Worm (Caenorhabditis elegans): ENCODE data around the gene D1005.4.

Gene D1005.4

ce11 chrX:1476005-1476404, 9.6 kb downstream of the D1005.4 start:
- TF ChIP-seq nhr-129 (tag; optimal IDR thresholded peaks at IDR 0.05) (no peak), sem-4 (tag; optimal IDR thresholded peaks at IDR 0.05) (no peak), nhr-237 (tag; optimal IDR thresholded peaks at IDR 0.05) (no peak), mdl-1 (tag; optimal IDR thresholded peaks at IDR 0.05) (no peak), nhr-10 (tag; optimal IDR thresholded peaks at IDR 0.05) (no peak), Y55F3AM.14 (GFP tag; optimal IDR thresholded peaks at IDR 0.05) (no peak), ZK546.5 (tag; optimal IDR thresholded peaks at IDR 0.05) (no peak)

DNA sequence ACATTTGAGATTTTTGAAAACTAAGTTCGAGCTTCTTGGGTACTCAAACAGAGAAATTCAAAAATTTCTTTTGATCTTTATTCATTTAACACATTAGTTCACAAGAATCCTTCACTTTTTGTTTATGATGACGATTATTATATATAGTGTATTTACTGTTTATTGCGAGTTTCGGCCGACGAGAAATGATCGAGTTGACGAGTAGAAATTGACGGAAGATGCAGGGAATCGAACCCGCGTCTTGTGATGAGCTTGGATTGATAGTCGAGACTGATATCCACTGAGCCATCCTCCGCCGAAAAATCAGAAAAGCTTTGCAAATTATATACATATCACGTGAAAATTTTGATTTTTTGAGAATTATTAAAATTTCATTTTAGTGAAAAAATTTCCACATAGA, 11.8 kb downstream of the D1005.4 start:
- TF ChIP-seq peb-1 (tag; optimal IDR thresholded peaks at IDR 0.05) (no peak), nhr-237 (tag; optimal IDR thresholded peaks at IDR 0.05) (no peak), C34F6.9 (tag; optimal IDR thresholded peaks at IDR 0.05) (no peak), alr-1 (tag; optimal IDR thresholded peaks at IDR 0.05) (no peak), mdl-1 (tag; optimal IDR thresholded peaks at IDR 0.05) (no peak), F13H6.1 (tag; optimal IDR thresholded peaks at IDR 0.05) (no peak), nhr-25 (tag; optimal IDR thresholded peaks at IDR 0.05) (no peak), nhr-6 (tag; optimal IDR thresholded peaks at IDR 0.05) (no peak), ztf-1 (GFP tag; conservative IDR thresholded peaks at IDR 0.05) (no peak), unc-39 (tag; optimal IDR thresholded peaks at IDR 0.05) (no peak), nhr-10 (tag; optimal IDR thresholded peaks at IDR 0.05) (no peak), ceh-82 (tag; optimal IDR thresholded peaks at IDR 0.05) (no peak)

- TF ChIP-seq nhr-237 (tag; optimal IDR thresholded peaks at IDR 0.05) (no peak), Y55F3AM.14 (GFP tag; optimal IDR thresholded peaks at IDR 0.05) (no peak), nhr-23 (tag; optimal IDR thresholded peaks at IDR 0.05) (no peak), nhr-11 (tag; optimal IDR thresholded peaks at IDR 0.05) (no peak), fos-1 (tag; optimal IDR thresholded peaks at IDR 0.05) (no peak), nhr-25 (tag; optimal IDR thresholded peaks at IDR 0.05) (no peak), blmp-1 (tag; optimal IDR thresholded peaks at IDR 0.05; ENCODE audit: insufficient read depth) (no peak), nhr-77 (tag; optimal IDR thresholded peaks at IDR 0.05) (no peak), mbf-1 (tag; optimal IDR thresholded peaks at IDR 0.05) (no peak), sma-9 (GFP tag; optimal IDR thresholded peaks at IDR 0.05) (no peak), sma-9 (tag; optimal IDR thresholded peaks at IDR 0.05) (no peak), ceh-82 (tag; optimal IDR thresholded peaks at IDR 0.05) (no peak), nhr-21 (tag; optimal IDR thresholded peaks at IDR 0.05) (no peak), egl-27 (tag; optimal IDR thresholded peaks at IDR 0.05) (no peak), snpc-4 (tag; optimal IDR thresholded peaks at IDR 0.05) (no peak)
These were observed 12.7 kb downstream of the D1005.4 start, which contains the start of gene D1005.5 for ce11 chrX:1472880-1473279. D1005.5 (minus strand) TSS chrX:1472980.

- TF ChIP-seq ama-1 (optimal IDR thresholded peaks at IDR 0.05) (no peak), sma-9 (GFP tag; optimal IDR thresholded peaks at IDR 0.05) (no peak), sma-9 (tag; optimal IDR thresholded peaks at IDR 0.05) (no peak), alr-1 (tag; optimal IDR thresholded peaks at IDR 0.05) (no peak), nhr-21 (tag; optimal IDR thresholded peaks at IDR 0.05) (no peak), nhr-237 (tag; optimal IDR thresholded peaks at IDR 0.05) (no peak), ceh-82 (tag; optimal IDR thresholded peaks at IDR 0.05) (no peak), nhr-25 (tag; optimal IDR thresholded peaks at IDR 0.05) (no peak), elt-1 (tag; optimal IDR thresholded peaks at IDR 0.05) (no peak), elt-3 (tag; optimal IDR thresholded peaks at IDR 0.05) (no peak), unc-62 (GFP tag; optimal IDR thresholded peaks at IDR 0.05) (no peak)
These were observed 14.4 kb downstream of the D1005.4 start for ce11 chrX:1471232-1471631.

DNA sequence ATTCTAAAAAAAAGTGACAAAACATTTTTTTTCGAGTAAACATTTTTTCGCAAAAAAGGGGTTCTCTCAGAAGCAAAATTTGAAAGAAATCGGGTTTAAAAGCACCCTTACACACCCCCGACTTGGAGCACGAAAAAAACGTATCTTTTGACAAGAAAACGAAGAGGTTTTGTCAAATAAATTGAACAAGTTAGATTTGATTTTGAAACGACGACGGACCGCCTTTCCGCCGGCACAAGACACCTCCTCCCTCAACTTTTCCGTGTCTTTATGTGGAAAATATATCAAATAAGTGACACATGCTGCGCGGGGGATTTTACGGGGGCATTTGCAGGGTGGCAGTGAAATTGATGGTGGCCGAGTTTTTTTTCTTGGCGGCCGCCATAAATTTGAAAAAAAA, 17.6 kb downstream of the D1005.4 start:
- no peak for TF ChIP-seq Y55F3AM.14 (GFP tag; optimal IDR thresholded peaks at IDR 0.05)

DNA sequence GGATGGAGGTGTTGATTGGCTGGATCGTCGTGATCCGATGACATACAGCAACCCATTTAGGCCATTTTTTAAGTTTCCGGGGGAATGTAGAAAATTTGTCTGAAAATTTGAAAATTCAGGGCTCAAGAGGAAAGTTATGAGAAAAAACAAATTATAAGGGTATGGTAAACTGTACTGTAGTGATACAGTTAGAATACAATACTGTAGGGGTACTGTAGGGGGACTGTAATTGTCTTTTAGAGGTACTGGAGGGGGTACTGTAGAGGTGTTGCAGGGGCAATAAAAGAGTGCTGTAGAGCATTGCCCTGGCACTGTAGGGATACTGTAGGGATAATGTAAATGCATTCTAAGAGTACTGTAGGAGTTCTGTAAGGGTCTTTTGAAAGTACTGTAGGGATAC, 20.9 kb downstream of the D1005.4 start, which contains the start of gene D1005.6:
D1005.6 (minus strand) TSS at position 101 of the 400 bp plus-strand sequence.
- TF ChIP-seq ceh-82 (tag; optimal IDR thresholded peaks at IDR 0.05) = no peak
- no peak for TF ChIP-seq mdl-1 (tag; optimal IDR thresholded peaks at IDR 0.05)
- no peak for TF ChIP-seq mab-5 (tag; optimal IDR thresholded peaks at IDR 0.05)
- no peak for TF ChIP-seq ceh-16 (tag; optimal IDR thresholded peaks at IDR 0.05)
- no peak for TF ChIP-seq nhr-237 (tag; optimal IDR thresholded peaks at IDR 0.05)
- no peak for TF ChIP-seq zag-1 (tag; optimal IDR thresholded peaks at IDR 0.05)
- no peak for TF ChIP-seq mbf-1 (tag; optimal IDR thresholded peaks at IDR 0.05)
- TF ChIP-seq fos-1 (tag; optimal IDR thresholded peaks at IDR 0.05) = no peak
- no peak for TF ChIP-seq elt-3 (tag; optimal IDR thresholded peaks at IDR 0.05)
- no peak for TF ChIP-seq lin-39 (tag; optimal IDR thresholded peaks at IDR 0.05)
- TF ChIP-seq aly-2 (tag; optimal IDR thresholded peaks at IDR 0.05) = no peak
- TF ChIP-seq nhr-129 (tag; optimal IDR thresholded peaks at IDR 0.05) = no peak
